Fruit fly (Drosophila melanogaster): Measurements from ENCODE around the gene Cht7.

Cht7 gene

dm6 chr3L:3134064-3134545 is 27.3 kb upstream of the Cht7 start (continued):
- TF ChIP-seq nerfin-1 (tag; optimal IDR thresholded peaks at IDR 0.05) (no peak), Dek (tag; optimal IDR thresholded peaks at IDR 0.05) (peak; percentile 11), Nf-YA (GFP tag; IDR thresholded peaks at IDR 0.05) (no peak), CG18619 (GFP tag; optimal IDR thresholded peaks at IDR 0.05) (peak; percentile 19), prd (optimal IDR thresholded peaks at IDR 0.05) (no peak), prd (GFP tag; IDR thresholded peaks at IDR 0.05) (no peak), CG8478 (optimal IDR thresholded peaks at IDR 0.05) (no peak), sna (GFP tag; IDR thresholded peaks at IDR 0.05; ENCODE audit: partially characterized antibody) (no peak), Gug (GFP tag; IDR thresholded peaks at IDR 0.05) (no peak), CG4404 (GFP tag; IDR thresholded peaks at IDR 0.05) (no peak), CG11093 (GFP tag; IDR thresholded peaks at IDR 0.05) (no peak), cas (GFP tag; IDR thresholded peaks at IDR 0.05) (no peak), Asciz (GFP tag; optimal IDR thresholded peaks at IDR 0.05) (no peak), CG18476 (GFP tag; optimal IDR thresholded peaks at IDR 0.05) (no peak), Fer2 (tag; optimal IDR thresholded peaks at IDR 0.05) (no peak), fd64A (GFP tag; optimal IDR thresholded peaks at IDR 0.05) (no peak), tll (GFP tag; optimal IDR thresholded peaks at IDR 0.05) (no peak), sima (GFP tag; optimal IDR thresholded peaks at IDR 0.05) (no peak), salm (tag; optimal IDR thresholded peaks at IDR 0.05) (no peak), CG10654 (GFP tag; optimal IDR thresholded peaks at IDR 0.05) (no peak), insv (GFP tag; optimal IDR thresholded peaks at IDR 0.05) (no peak), bab2 (GFP tag; optimal IDR thresholded peaks at IDR 0.05) (no peak), Hey (tag; optimal IDR thresholded peaks at IDR 0.05) (no peak), wek (GFP tag; optimal IDR thresholded peaks at IDR 0.05) (no peak), Hsf (GFP tag; optimal IDR thresholded peaks at IDR 0.05) (no peak), CG2875 (GFP tag; optimal IDR thresholded peaks at IDR 0.05) (no peak), h (optimal IDR thresholded peaks at IDR 0.05) (no peak), CG42726 (GFP tag; IDR thresholded peaks at IDR 0.05; ENCODE audit: partially characterized antibody) (no peak), HmgD (GFP tag; optimal IDR thresholded peaks at IDR 0.05) (no peak), Hr51 (GFP tag; optimal IDR thresholded peaks at IDR 0.05) (peak in 1 of 2 experiments; percentile 45), Rx (GFP tag; IDR thresholded peaks at IDR 0.05) (no peak), bigmax (GFP tag; optimal IDR thresholded peaks at IDR 0.05) (no peak), CG11398 (GFP tag; optimal IDR thresholded peaks at IDR 0.05) (no peak), CG12155 (GFP tag; optimal IDR thresholded peaks at IDR 0.05) (no peak), CG9215 (GFP tag; IDR thresholded peaks at IDR 0.05) (no peak), CG6654 (GFP tag; optimal IDR thresholded peaks at IDR 0.05) (no peak), ewg (GFP tag; optimal IDR thresholded peaks at IDR 0.05) (no peak), oc (tag; optimal IDR thresholded peaks at IDR 0.05) (no peak), gem (tag; optimal IDR thresholded peaks at IDR 0.05) (peak; percentile 52), D19B (GFP tag; optimal IDR thresholded peaks at IDR 0.05) (peak; percentile 93), CG13775 (GFP tag; optimal IDR thresholded peaks at IDR 0.05) (no peak), CrebB (tag; optimal IDR thresholded peaks at IDR 0.05) (peak; percentile 5), Trl (optimal IDR thresholded peaks at IDR 0.05) (peak; percentile 49 to 69), Trl (GFP tag; optimal IDR thresholded peaks at IDR 0.05) (no peak), br (optimal IDR thresholded peaks at IDR 0.05) (no peak), HLHmδ (GFP tag; optimal IDR thresholded peaks at IDR 0.05) (no peak), Atf6 (GFP tag; IDR thresholded peaks at IDR 0.05) (peak; percentile 29), CG7372 (GFP tag; IDR thresholded peaks at IDR 0.05) (no peak), CG10959 (GFP tag; IDR thresholded peaks at IDR 0.05) (no peak), CG1832 (GFP tag; optimal IDR thresholded peaks at IDR 0.05) (no peak), ro (GFP tag; IDR thresholded peaks at IDR 0.05) (no peak), slp2 (GFP tag; optimal IDR thresholded peaks at IDR 0.05) (no peak), seq (GFP tag; IDR thresholded peaks at IDR 0.05) (no peak)

All from whole organism, embryonic.